Worm (Caenorhabditis elegans): Measurements from ENCODE around the gene K09F5.1.
A peak's percentile ranks its signal among the peaks of the same experiment; 100 is the strongest.

Gene K09F5.1

ce11 chrX:7776509-7777001 is 37.1 kb downstream of the K09F5.1 start, which contains the start of gene mec-7:
Gene mec-7 (minus strand): TSS chrX:7776689.
- TF ChIP-seq unc-86 (tag; optimal IDR thresholded peaks at IDR 0.05) (peak; percentile 64), ceh-88 (GFP tag; IDR thresholded peaks at IDR 0.05) (no peak), lin-14 (GFP tag; optimal IDR thresholded peaks at IDR 0.05) (peak; percentile 9)

- TF ChIP-seq swsn-7 (tag; optimal IDR thresholded peaks at IDR 0.05) (no peak), lir-3 (tag; optimal IDR thresholded peaks at IDR 0.05; ENCODE audit: poor library complexity) (no peak), hlh-17 (GFP tag; optimal IDR thresholded peaks at IDR 0.05; ENCODE audit: borderline replicate concordance) (no peak), mef-2 (tag; optimal IDR thresholded peaks at IDR 0.05) (no peak), ceh-88 (GFP tag; IDR thresholded peaks at IDR 0.05) (no peak), jun-1 (tag; optimal IDR thresholded peaks at IDR 0.05) (no peak), egl-27 (tag; optimal IDR thresholded peaks at IDR 0.05) (no peak), blmp-1 (tag; optimal IDR thresholded peaks at IDR 0.05) (peak; percentile 88), lin-14 (GFP tag; optimal IDR thresholded peaks at IDR 0.05) (peak; percentile 4), fkh-10 (GFP tag; optimal IDR thresholded peaks at IDR 0.05) (no peak), lin-35 (GFP tag; optimal IDR thresholded peaks at IDR 0.05) (no peak), sptf-1 (tag; optimal IDR thresholded peaks at IDR 0.05) (no peak), Y116A8C.19 (tag; optimal IDR thresholded peaks at IDR 0.05; ENCODE audit: borderline replicate concordance) (no peak), efl-3 (GFP tag; optimal IDR thresholded peaks at IDR 0.05) (no peak), elt-2 (tag; optimal IDR thresholded peaks at IDR 0.05) (no peak), nhr-84 (tag; optimal IDR thresholded peaks at IDR 0.05) (no peak), snpc-4 (tag; optimal IDR thresholded peaks at IDR 0.05) (no peak), C04F5.9 (tag; optimal IDR thresholded peaks at IDR 0.05) (no peak), sox-4 (tag; optimal IDR thresholded peaks at IDR 0.05) (no peak), aha-1 (tag; optimal IDR thresholded peaks at IDR 0.05) (no peak), nhr-85 (tag) (no peak), grh-1 (GFP tag; IDR thresholded peaks at IDR 0.05) (peak; percentile 27; the same call in 1 of the 2 replicates), unc-30 (tag; optimal IDR thresholded peaks at IDR 0.05) (no peak), efl-1 (optimal IDR thresholded peaks at IDR 0.05) (no peak), efl-1 (GFP tag; optimal IDR thresholded peaks at IDR 0.05 in 1 of 2) (peak in 1 of 2 experiments; percentile 59), dpl-1 (GFP tag; optimal IDR thresholded peaks at IDR 0.05) (no peak), pax-3 (tag; optimal IDR thresholded peaks at IDR 0.05) (no peak), elt-3 (tag; optimal IDR thresholded peaks at IDR 0.05) (peak in 1 of 6 experiments; percentile 17), ztf-11 (tag; optimal IDR thresholded peaks at IDR 0.05) (no peak)
Observed at ce11 chrX:7778786-7779185, 39.3 kb downstream of the K09F5.1 start.

ce11 chrX:7779527-7780033 is 40.1 kb downstream of the K09F5.1 start, which contains the start of gene ZK154.1:
Gene ZK154.1 (plus strand): TSS chrX:7779577.
- TF ChIP-seq vab-15 (tag; optimal IDR thresholded peaks at IDR 0.05) (no peak), nhr-76 (tag; optimal IDR thresholded peaks at IDR 0.05) (no peak), nhr-47 (tag; optimal IDR thresholded peaks at IDR 0.05) (no peak), ama-1 (optimal IDR thresholded peaks at IDR 0.05) (no peak), tlp-1 (tag; optimal IDR thresholded peaks at IDR 0.05) (no peak), sptf-1 (tag; optimal IDR thresholded peaks at IDR 0.05) (no peak), alr-1 (tag; optimal IDR thresholded peaks at IDR 0.05; ENCODE audit: borderline replicate concordance) (no peak), ceh-82 (tag; optimal IDR thresholded peaks at IDR 0.05) (no peak), C16A3.4 (tag; optimal IDR thresholded peaks at IDR 0.05) (no peak), hlh-17 (GFP tag; optimal IDR thresholded peaks at IDR 0.05; ENCODE audit: borderline replicate concordance) (no peak), nhr-237 (tag; optimal IDR thresholded peaks at IDR 0.05) (no peak), pax-3 (tag; optimal IDR thresholded peaks at IDR 0.05) (no peak), ztf-4 (tag; optimal IDR thresholded peaks at IDR 0.05) (no peak), lin-14 (GFP tag; optimal IDR thresholded peaks at IDR 0.05) (no peak), lin-15B (tag; optimal IDR thresholded peaks at IDR 0.05) (no peak), aha-1 (tag; optimal IDR thresholded peaks at IDR 0.05) (no peak), efl-1 (optimal IDR thresholded peaks at IDR 0.05) (no peak), efl-1 (GFP tag; optimal IDR thresholded peaks at IDR 0.05 in 1 of 2) (no peak)
